Worm (Caenorhabditis elegans): ENCODE results near the gene ehs-1.
A peak's percentile ranks its signal among the peaks of the same experiment; 100 is the strongest.

Gene ehs-1

ce11 chrII:5839227-5839626 is 18.7 kb downstream of the ehs-1 start, which contains the start of gene ZK1248.19:
TSS of gene ZK1248.19 (minus strand) at chrII:5839414.
- TF ChIP-seq R02D3.7 (tag; optimal IDR thresholded peaks at IDR 0.05) (peak; percentile 67), nhr-129 (tag; optimal IDR thresholded peaks at IDR 0.05) (peak; percentile 44), nhr-6 (tag; optimal IDR thresholded peaks at IDR 0.05) (no peak), sma-9 (GFP tag; optimal IDR thresholded peaks at IDR 0.05) (peak; percentile 13), sma-9 (tag; optimal IDR thresholded peaks at IDR 0.05) (no peak), gmeb-1 (tag; optimal IDR thresholded peaks at IDR 0.05) (peak; percentile 34), ztf-1 (GFP tag; conservative IDR thresholded peaks at IDR 0.05) (no peak), lsy-2 (tag; optimal IDR thresholded peaks at IDR 0.05) (peak; percentile 4 to 63), sem-4 (tag; optimal IDR thresholded peaks at IDR 0.05) (no peak), ztf-11 (tag; optimal IDR thresholded peaks at IDR 0.05) (no peak), unc-55 (GFP tag; optimal IDR thresholded peaks at IDR 0.05) (peak; percentile 57), ztf-4 (tag; optimal IDR thresholded peaks at IDR 0.05) (no peak), C34F6.9 (tag; optimal IDR thresholded peaks at IDR 0.05) (peak; percentile 36)

- no peak for TF ChIP-seq elt-3 (tag; optimal IDR thresholded peaks at IDR 0.05)
- TF ChIP-seq lsy-2 (tag; optimal IDR thresholded peaks at IDR 0.05): peak in 1 of 2 experiments; percentile 33
- no peak for TF ChIP-seq ama-1 (optimal IDR thresholded peaks at IDR 0.05)
- TF ChIP-seq F13H6.1 (tag; optimal IDR thresholded peaks at IDR 0.05): peak; percentile 48
- TF ChIP-seq mab-5 (tag; optimal IDR thresholded peaks at IDR 0.05): peak; percentile 25
- no peak for TF ChIP-seq unc-55 (GFP tag; optimal IDR thresholded peaks at IDR 0.05)
- peak; percentile 45 for TF ChIP-seq nhr-129 (tag; optimal IDR thresholded peaks at IDR 0.05)
- no peak for TF ChIP-seq ZK546.5 (tag; optimal IDR thresholded peaks at IDR 0.05)
- TF ChIP-seq sma-9 (GFP tag; optimal IDR thresholded peaks at IDR 0.05): peak; percentile 60
- TF ChIP-seq sma-9 (tag; optimal IDR thresholded peaks at IDR 0.05): no peak
Measured at ce11 chrII:5841053-5841547, 20.6 kb downstream of the ehs-1 start, which contains the start of gene lec-5. TSS of gene lec-5 (minus strand) at chrII:5841103.

ce11 chrII:5841866-5842265 is 21.4 kb downstream of the ehs-1 start, which contains the start of gene nep-25:
TSS of gene nep-25 (plus strand) at chrII:5842240.
- TF ChIP-seq ceh-82 (tag; optimal IDR thresholded peaks at IDR 0.05): no peak

ce11 chrII:5844694-5845129 is 24.2 kb downstream of the ehs-1 start:
- TF ChIP-seq Y55F3AM.14 (GFP tag; optimal IDR thresholded peaks at IDR 0.05): peak; percentile 97
- TF ChIP-seq ztf-11 (tag; optimal IDR thresholded peaks at IDR 0.05): peak; percentile 85
- TF ChIP-seq aly-2 (tag; optimal IDR thresholded peaks at IDR 0.05): peak; percentile 94
- TF ChIP-seq nhr-237 (tag; optimal IDR thresholded peaks at IDR 0.05): peak; percentile 95
- TF ChIP-seq alr-1 (tag; optimal IDR thresholded peaks at IDR 0.05): no peak
- TF ChIP-seq unc-62 (GFP tag; optimal IDR thresholded peaks at IDR 0.05): peak; percentile 83
- TF ChIP-seq nhr-6 (tag; optimal IDR thresholded peaks at IDR 0.05): peak; percentile 98
- peak; percentile 82 for TF ChIP-seq blmp-1 (tag; optimal IDR thresholded peaks at IDR 0.05; ENCODE audit: insufficient read depth)
- peak; percentile 100 for TF ChIP-seq C34F6.9 (tag; optimal IDR thresholded peaks at IDR 0.05)
- TF ChIP-seq lsy-2 (tag; optimal IDR thresholded peaks at IDR 0.05): peak; percentile 97
- peak; percentile 100 for TF ChIP-seq ama-1 (optimal IDR thresholded peaks at IDR 0.05)
- peak; percentile 99 for TF ChIP-seq zag-1 (tag; optimal IDR thresholded peaks at IDR 0.05)
- TF ChIP-seq mbf-1 (tag; optimal IDR thresholded peaks at IDR 0.05): peak; percentile 64
- TF ChIP-seq nhr-129 (tag; optimal IDR thresholded peaks at IDR 0.05): peak; percentile 99
- peak; percentile 96 for TF ChIP-seq lin-39 (tag; optimal IDR thresholded peaks at IDR 0.05)
- no peak for TF ChIP-seq peb-1 (tag; optimal IDR thresholded peaks at IDR 0.05)
- TF ChIP-seq ztf-1 (GFP tag; conservative IDR thresholded peaks at IDR 0.05): 0 out of 2 replicates have a peak, but pooled peaks have one; percentile 81
- TF ChIP-seq unc-55 (GFP tag; optimal IDR thresholded peaks at IDR 0.05): peak; percentile 99
- peak; percentile 99 for TF ChIP-seq F13H6.1 (tag; optimal IDR thresholded peaks at IDR 0.05)
- TF ChIP-seq ZK546.5 (tag; optimal IDR thresholded peaks at IDR 0.05): peak; percentile 85
- TF ChIP-seq lin-11 (tag; optimal IDR thresholded peaks at IDR 0.05): peak; percentile 99
- TF ChIP-seq lin-13 (GFP tag; optimal IDR thresholded peaks at IDR 0.05): peak; percentile 98
- peak; percentile 83 for TF ChIP-seq R02D3.7 (tag; optimal IDR thresholded peaks at IDR 0.05)
- peak; percentile 99 for TF ChIP-seq crh-2 (tag; optimal IDR thresholded peaks at IDR 0.05)
- TF ChIP-seq mdl-1 (tag; optimal IDR thresholded peaks at IDR 0.05): peak; percentile 92 to 93
- TF ChIP-seq fos-1 (tag; optimal IDR thresholded peaks at IDR 0.05): peak; percentile 98
- TF ChIP-seq nhr-12 (tag; optimal IDR thresholded peaks at IDR 0.05): peak; percentile 59
- peak; percentile 88 for TF ChIP-seq nhr-11 (tag; optimal IDR thresholded peaks at IDR 0.05)
- TF ChIP-seq nhr-21 (tag; optimal IDR thresholded peaks at IDR 0.05): peak; percentile 99
- TF ChIP-seq sma-9 (GFP tag; optimal IDR thresholded peaks at IDR 0.05): peak; percentile 98
- TF ChIP-seq sma-9 (tag; optimal IDR thresholded peaks at IDR 0.05): peak; percentile 71
- TF ChIP-seq egl-27 (tag; optimal IDR thresholded peaks at IDR 0.05): peak; percentile 99
- TF ChIP-seq ceh-82 (tag; optimal IDR thresholded peaks at IDR 0.05): peak; percentile 90
- peak; percentile 99 for TF ChIP-seq ztf-4 (tag; optimal IDR thresholded peaks at IDR 0.05)
- no peak for TF ChIP-seq nhr-23 (tag; optimal IDR thresholded peaks at IDR 0.05)
- TF ChIP-seq gmeb-1 (tag; optimal IDR thresholded peaks at IDR 0.05): peak; percentile 95
- peak; percentile 79 for TF ChIP-seq dmd-4 (tag; optimal IDR thresholded peaks at IDR 0.05)
- TF ChIP-seq elt-1 (tag; optimal IDR thresholded peaks at IDR 0.05): peak; percentile 45
- TF ChIP-seq sma-3 (GFP tag; optimal IDR thresholded peaks at IDR 0.05): peak; percentile 99
- TF ChIP-seq nhr-77 (tag; optimal IDR thresholded peaks at IDR 0.05): peak; percentile 93
- peak; percentile 99 for TF ChIP-seq nhr-25 (tag; optimal IDR thresholded peaks at IDR 0.05)
- peak; percentile 98 for TF ChIP-seq mab-5 (tag; optimal IDR thresholded peaks at IDR 0.05)

Measured in whole organism, L2 larva.